Fruit fly (Drosophila melanogaster) whole organism, prepupa: ENCODE data around the gene CG10352.
A peak's percentile ranks its signal among the peaks of the same experiment; 100 is the strongest.

Experiments
- CG10669 ChIP-seq: fragments of 200-800 bp; sonication (Bioruptor generic); optimal IDR thresholded peaks from 3 replicates; lab custom pipeline; 2018; ENCODE audit warnings: missing biosample characterization, mild to moderate bottlenecking, missing genetic modification characterization, moderate library complexity
- CG15336 ChIP-seq: fragments of 200-800 bp; sonication (Bioruptor generic); IDR thresholded peaks from 2 replicates; pipeline ENCODE4 v1.3.6; 2022; ENCODE audit warnings: missing biosample characterization, missing genetic modification characterization
- CG3919 ChIP-seq: fragments of 200-800 bp; sonication (Bioruptor generic); optimal IDR thresholded peaks from 3 replicates; lab custom pipeline; 2016; ENCODE audit warnings: missing biosample characterization, missing genetic modification characterization
- CG6276 ChIP-seq: fragments of 200-800 bp; sonication (Bioruptor generic); optimal IDR thresholded peaks from 2 replicates; lab custom pipeline; 2017; ENCODE audit warnings: missing biosample characterization, mild to moderate bottlenecking, missing genetic modification characterization
- CG6808 ChIP-seq: fragments of 200-800 bp; sonication (Bioruptor generic); optimal IDR thresholded peaks from 3 replicates; lab custom pipeline; 2017; ENCODE audit warnings: missing biosample characterization, missing genetic modification characterization, mild to moderate bottlenecking, moderate library complexity, missing genetic modification reagents
- CG8119 ChIP-seq: fragments of 200-800 bp; sonication (Bioruptor generic); IDR thresholded peaks from 3 replicates; pipeline ENCODE4 v1.3.6; 2022; ENCODE audit warnings: missing biosample characterization, missing genetic modification characterization
- CG9139 ChIP-seq: fragments of 200-800 bp; sonication (Bioruptor generic); optimal IDR thresholded peaks from 3 replicates; lab custom pipeline; 2017; ENCODE audit warnings: missing biosample characterization, mild to moderate bottlenecking, missing genetic modification characterization
- OdsH ChIP-seq: fragments of 200-800 bp; sonication (Bioruptor generic); optimal IDR thresholded peaks from 3 replicates; lab custom pipeline; 2016; ENCODE audit warnings: missing biosample characterization, missing genetic modification characterization
- achi ChIP-seq: fragments of 200-800 bp; sonication (Bioruptor generic); optimal IDR thresholded peaks from 3 replicates; lab custom pipeline; 2016; ENCODE audit warnings: missing biosample characterization, missing genetic modification characterization
- cyc ChIP-seq: fragments of 200-800 bp; sonication (Bioruptor generic); optimal IDR thresholded peaks from 3 replicates; lab custom pipeline; 2016; ENCODE audit warnings: missing biosample characterization, missing genetic modification characterization
- esn ChIP-seq: fragments of 200-800 bp; sonication (Bioruptor generic); optimal IDR thresholded peaks from 2 replicates; lab custom pipeline; 2016; ENCODE audit warnings: missing biosample characterization, mild to moderate bottlenecking, missing genetic modification characterization, moderate library complexity
- net ChIP-seq: fragments of 200-800 bp; sonication (Bioruptor generic); optimal IDR thresholded peaks from 3 replicates; lab custom pipeline; 2016; ENCODE audit warnings: missing biosample characterization, missing genetic modification characterization
- spab ChIP-seq: fragments of 200-800 bp; sonication (Bioruptor generic); optimal IDR thresholded peaks from 2 replicates; lab custom pipeline; 2017; ENCODE audit warnings: missing biosample characterization, mild to moderate bottlenecking, missing genetic modification characterization, missing genetic modification reagents
- vri ChIP-seq: fragments of 200-800 bp; sonication (Bioruptor generic); optimal IDR thresholded peaks from 3 replicates; lab custom pipeline; 2016; ENCODE audit warnings: missing biosample characterization, mild to moderate bottlenecking, missing genetic modification characterization

- TF ChIP-seq esn (GFP tag; lab: Kevin White, UChicago) (peak; percentile 50), cyc (GFP tag; lab: Kevin White, UChicago) (peak; percentile 7), net (GFP tag; lab: Kevin White, UChicago) (peak; percentile 7), achi (GFP tag; lab: Kevin White, UChicago) (peak; percentile 29), CG10669 (GFP tag; lab: Kevin White, UChicago) (no peak), CG15336 (GFP tag; lab: Robert Waterston, UW) (peak; percentile 13; the same call in 1 of the 2 replicates), CG8119 (GFP tag; lab: Robert Waterston, UW) (peak; percentile 17; the same call in 1 of the 3 replicates), CG6276 (GFP tag; lab: Kevin White, UChicago) (no peak), spab (GFP tag; lab: Kevin White, UChicago) (no peak), CG3919 (GFP tag; lab: Kevin White, UChicago) (peak; percentile 9), CG6808 (no peak), vri (GFP tag; lab: Kevin White, UChicago) (peak; percentile 9), CG9139 (no peak), OdsH (GFP tag; lab: Kevin White, UChicago) (peak; percentile 25)
Measured at dm6 chrX:11854758-11855465, 22.1 kb downstream of the CG10352 start, which contains the start of the genes CG10347 and ATP7.
